Comparison of ENCODE assay signal across 4 worm cellular contexts in the genomic region with DNA sequence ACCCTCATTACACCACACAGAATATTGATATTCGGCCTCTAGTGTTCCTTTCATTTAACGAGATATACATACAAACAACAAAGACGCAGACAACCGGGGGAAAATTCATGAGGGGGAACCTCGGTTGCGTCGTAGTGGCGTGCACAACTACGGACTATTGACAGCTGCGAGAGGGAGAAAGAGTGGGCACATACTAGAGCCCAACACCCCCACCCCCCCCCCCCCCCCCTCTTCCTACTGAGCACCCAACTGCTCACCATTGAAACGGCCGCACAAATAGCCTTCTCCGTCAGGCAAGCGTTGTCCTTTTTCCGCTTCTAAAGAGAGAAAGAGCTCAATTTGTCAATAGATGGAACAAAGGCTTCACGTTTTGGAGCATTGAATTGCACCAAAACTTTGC.
TF ChIP-seq lines count a peak whose summit lies in the region.

No protein-coding gene starts in this region.

TF ChIP-seq in whole organism, L2 larva, 48 proteins besides CTCF, POLR2A, EP300 and RAD21:
- TF ChIP-seq peb-1 (tag; optimal IDR thresholded peaks at IDR 0.05; lab: Kevin White, UChicago) = no peak
- TF ChIP-seq C34F6.9 (tag; optimal IDR thresholded peaks at IDR 0.05; lab: Kevin White, UChicago) = peak; percentile 31
- TF ChIP-seq unc-55 (GFP tag; optimal IDR thresholded peaks at IDR 0.05; lab: Kevin White, UChicago) = peak; percentile 21
- peak; percentile 19 for TF ChIP-seq Y55F3AM.14 (GFP tag; optimal IDR thresholded peaks at IDR 0.05; lab: Kevin White, UChicago)
- TF ChIP-seq sma-9 (GFP tag; optimal IDR thresholded peaks at IDR 0.05; lab: Kevin White, UChicago) = peak; percentile 41
- no peak for TF ChIP-seq sma-9 (tag; optimal IDR thresholded peaks at IDR 0.05; lab: Kevin White, UChicago)
- TF ChIP-seq nhr-6 (tag; optimal IDR thresholded peaks at IDR 0.05; lab: Kevin White, UChicago) = no peak
- no peak for TF ChIP-seq gmeb-1 (tag; optimal IDR thresholded peaks at IDR 0.05; lab: Kevin White, UChicago)
TF ChIP-seq in whole organism, L2 larva: peak in this region for 4.

TF ChIP-seq in whole organism, L4 larva, 104 proteins besides CTCF, POLR2A, EP300 and RAD21 (continues in another document):
- TF ChIP-seq dve-1 (tag; optimal IDR thresholded peaks at IDR 0.05; lab: Kevin White, UChicago; ENCODE audit: insufficient read depth) (no peak), snpc-4 (tag; optimal IDR thresholded peaks at IDR 0.05; lab: Kevin White, UChicago) (no peak), nhr-76 (tag; optimal IDR thresholded peaks at IDR 0.05; lab: Kevin White, UChicago) (no peak), nhr-11 (tag; optimal IDR thresholded peaks at IDR 0.05; lab: Kevin White, UChicago) (no peak), set-16 (GFP tag; IDR thresholded peaks at IDR 0.05; lab: Robert Waterston, UW) (peak; percentile 85; the same call in 1 of the 2 replicates), daf-16 (GFP tag; optimal IDR thresholded peaks at IDR 0.05; lab: Kevin White, UChicago) (no peak), daf-16 (tag; optimal IDR thresholded peaks at IDR 0.05; lab: Kevin White, UChicago) (no peak), hlh-11 (tag; optimal IDR thresholded peaks at IDR 0.05; lab: Kevin White, UChicago) (peak; percentile 50), mdl-1 (tag; optimal IDR thresholded peaks at IDR 0.05; lab: Kevin White, UChicago) (no peak), nhr-25 (tag; optimal IDR thresholded peaks at IDR 0.05; lab: Kevin White, UChicago; ENCODE audit: borderline replicate concordance, insufficient read depth) (no peak), ceh-62 (tag; optimal IDR thresholded peaks at IDR 0.05; lab: Kevin White, UChicago) (no peak), ama-1 (optimal IDR thresholded peaks at IDR 0.05; lab: Kevin White, UChicago) (no peak), F37D6.2 (tag; optimal IDR thresholded peaks at IDR 0.05; lab: Kevin White, UChicago) (no peak), lin-15B (tag; optimal IDR thresholded peaks at IDR 0.05; lab: Kevin White, UChicago) (no peak), nhr-6 (tag; optimal IDR thresholded peaks at IDR 0.05; lab: Kevin White, UChicago) (no peak), mes-2 (tag; optimal IDR thresholded peaks at IDR 0.05; lab: Kevin White, UChicago; ENCODE audit: poor library complexity, severe bottlenecking) (no peak), nhr-28 (tag; optimal IDR thresholded peaks at IDR 0.05; lab: Kevin White, UChicago) (no peak), ctbp-1 (GFP tag; IDR thresholded peaks at IDR 0.05; lab: Robert Waterston, UW) (peak; percentile 42; the same call in 1 of the 2 replicates), gei-8 (GFP tag; optimal IDR thresholded peaks at IDR 0.05; lab: Kevin White, UChicago) (no peak), nhr-77 (tag; optimal IDR thresholded peaks at IDR 0.05; lab: Kevin White, UChicago) (no peak), dmd-8 (GFP tag; IDR thresholded peaks at IDR 0.05; lab: Robert Waterston, UW) (no peak), ces-1 (GFP tag; optimal IDR thresholded peaks at IDR 0.05; lab: Kevin White, UChicago) (no peak), ztf-7 (tag; optimal IDR thresholded peaks at IDR 0.05; lab: Kevin White, UChicago) (no peak), F49E8.2 (tag; optimal IDR thresholded peaks at IDR 0.05; lab: Kevin White, UChicago; ENCODE audit: borderline replicate concordance) (no peak), lsy-2 (tag; optimal IDR thresholded peaks at IDR 0.05; lab: Kevin White, UChicago) (no peak)

TF ChIP-seq in whole organism, late embryonic, 69 proteins besides CTCF, POLR2A, EP300 and RAD21:
- no peak for TF ChIP-seq lin-11 (tag; optimal IDR thresholded peaks at IDR 0.05; lab: Kevin White, UChicago)
- TF ChIP-seq che-1 (tag; optimal IDR thresholded peaks at IDR 0.05; lab: Kevin White, UChicago) = peak; percentile 42
- no peak for TF ChIP-seq ceh-2 (tag; optimal IDR thresholded peaks at IDR 0.05; lab: Kevin White, UChicago)
- TF ChIP-seq C08G9.2 (tag; optimal IDR thresholded peaks at IDR 0.05; lab: Kevin White, UChicago) = no peak
- peak; percentile 48 for TF ChIP-seq ceh-48 (tag; optimal IDR thresholded peaks at IDR 0.05; lab: Kevin White, UChicago)
- peak; percentile 43 for TF ChIP-seq pat-9 (tag; optimal IDR thresholded peaks at IDR 0.05; lab: Kevin White, UChicago)
- TF ChIP-seq pha-2 (tag; optimal IDR thresholded peaks at IDR 0.05; lab: Kevin White, UChicago) = peak; percentile 71
- TF ChIP-seq nfya-1 (tag; optimal IDR thresholded peaks at IDR 0.05; lab: Kevin White, UChicago) = peak; percentile 16
- peak; percentile 35 for TF ChIP-seq T23F11.4 (GFP tag; optimal IDR thresholded peaks at IDR 0.05; lab: Kevin White, UChicago)
- TF ChIP-seq elt-2 (tag; optimal IDR thresholded peaks at IDR 0.05; lab: Kevin White, UChicago) = no peak
- TF ChIP-seq unc-55 (GFP tag; optimal IDR thresholded peaks at IDR 0.05; lab: Kevin White, UChicago) = no peak
- no peak for TF ChIP-seq tbx-2 (tag; optimal IDR thresholded peaks at IDR 0.05; lab: Kevin White, UChicago)
- TF ChIP-seq npax-4 (tag; optimal IDR thresholded peaks at IDR 0.05; lab: Kevin White, UChicago) = no peak
- TF ChIP-seq ceh-19 (GFP tag; optimal IDR thresholded peaks at IDR 0.05; lab: Kevin White, UChicago) = peak; percentile 64
- TF ChIP-seq unc-42 (tag; optimal IDR thresholded peaks at IDR 0.05; lab: Kevin White, UChicago) = peak; percentile 5

TF ChIP-seq in whole organism, mixed stage, embryonic, 35 proteins besides CTCF, POLR2A, EP300 and RAD21:
- TF ChIP-seq unc-62 (GFP tag; optimal IDR thresholded peaks at IDR 0.05; lab: Kevin White, UChicago) = no peak
- no peak for TF ChIP-seq nhr-2 (tag; optimal IDR thresholded peaks at IDR 0.05; lab: Kevin White, UChicago)
- TF ChIP-seq mls-2 (tag; optimal IDR thresholded peaks at IDR 0.05; lab: Kevin White, UChicago) = peak; percentile 82
- peak; percentile 61 for TF ChIP-seq unc-120 (tag; optimal IDR thresholded peaks at IDR 0.05; lab: Kevin White, UChicago; ENCODE audit: poor library complexity, severe bottlenecking)
- no peak for TF ChIP-seq tbx-8 (GFP tag; optimal IDR thresholded peaks at IDR 0.05; lab: Kevin White, UChicago)
- peak; percentile 32 for TF ChIP-seq pha-4 (tag; optimal IDR thresholded peaks at IDR 0.05; lab: Kevin White, UChicago)
- TF ChIP-seq zip-8 (tag; optimal IDR thresholded peaks at IDR 0.05; lab: Kevin White, UChicago) = no peak
- TF ChIP-seq hlh-1 (tag; optimal IDR thresholded peaks at IDR 0.05; lab: Kevin White, UChicago) = peak; percentile 34
- TF ChIP-seq M03D4.4 (tag; optimal IDR thresholded peaks at IDR 0.05; lab: Kevin White, UChicago) = peak; percentile 72
- TF ChIP-seq lin-13 (tag; optimal IDR thresholded peaks at IDR 0.05; lab: Kevin White, UChicago) = no peak
- TF ChIP-seq mab-5 (tag; optimal IDR thresholded peaks at IDR 0.05; lab: Kevin White, UChicago) = no peak
- no peak for TF ChIP-seq lsy-2 (tag; optimal IDR thresholded peaks at IDR 0.05; lab: Kevin White, UChicago)
- TF ChIP-seq ham-2 (GFP tag; optimal IDR thresholded peaks at IDR 0.05; lab: Kevin White, UChicago) = peak; percentile 42
- no peak for TF ChIP-seq nhr-76 (tag; optimal IDR thresholded peaks at IDR 0.05; lab: Kevin White, UChicago)
- peak; percentile 73 for TF ChIP-seq drap-1 (GFP tag; optimal IDR thresholded peaks at IDR 0.05; lab: Kevin White, UChicago)
- TF ChIP-seq ceh-43 (GFP tag; optimal IDR thresholded peaks at IDR 0.05; lab: Kevin White, UChicago) = no peak
- peak; percentile 11 for TF ChIP-seq bed-3 (GFP tag; optimal IDR thresholded peaks at IDR 0.05; lab: Kevin White, UChicago)
- TF ChIP-seq nhr-12 (tag; optimal IDR thresholded peaks at IDR 0.05; lab: Kevin White, UChicago) = no peak
- no peak for TF ChIP-seq elt-3 (tag; optimal IDR thresholded peaks at IDR 0.05; lab: Kevin White, UChicago)
- TF ChIP-seq sem-2 (GFP tag; optimal IDR thresholded peaks at IDR 0.05; lab: Kevin White, UChicago) = no peak
- no peak for TF ChIP-seq ceh-39 (tag; optimal IDR thresholded peaks at IDR 0.05; lab: Kevin White, UChicago)
- TF ChIP-seq mep-1 (tag; optimal IDR thresholded peaks at IDR 0.05; lab: Kevin White, UChicago) = no peak
- no peak for TF ChIP-seq nhr-28 (tag; optimal IDR thresholded peaks at IDR 0.05; lab: Kevin White, UChicago)
- no peak for TF ChIP-seq nhr-237 (tag; optimal IDR thresholded peaks at IDR 0.05; lab: Kevin White, UChicago)
- no peak for TF ChIP-seq elt-1 (tag; optimal IDR thresholded peaks at IDR 0.05; lab: Kevin White, UChicago; ENCODE audit: borderline replicate concordance, insufficient read depth)
- peak; percentile 69 for TF ChIP-seq sptf-1 (tag; optimal IDR thresholded peaks at IDR 0.05; lab: Kevin White, UChicago)
- TF ChIP-seq ces-1 (GFP tag; optimal IDR thresholded peaks at IDR 0.05; lab: Kevin White, UChicago) = peak; percentile 73
- no peak for TF ChIP-seq unc-39 (tag; optimal IDR thresholded peaks at IDR 0.05; lab: Kevin White, UChicago)
- TF ChIP-seq cnd-1 (tag; optimal IDR thresholded peaks at IDR 0.05; lab: Kevin White, UChicago) = peak; percentile 75
- TF ChIP-seq ztf-11 (tag; optimal IDR thresholded peaks at IDR 0.05; lab: Kevin White, UChicago) = no peak
- peak; percentile 43 for TF ChIP-seq lin-32 (GFP tag; optimal IDR thresholded peaks at IDR 0.05; lab: Kevin White, UChicago)
- TF ChIP-seq ceh-83 (GFP tag; optimal IDR thresholded peaks at IDR 0.05; lab: Kevin White, UChicago) = no peak
